Worm (Caenorhabditis elegans) whole organism, young adult: ENCODE data around the gene srh-214.

Source experiments
- B0261.1 ChIP-seq: sonication (generic microtip); optimal IDR thresholded peaks from 2 replicates; lab custom pipeline; 2016; ENCODE audit warnings: mild to moderate bottlenecking, missing genetic modification characterization, moderate library complexity, missing compliant biosample characterization
- B0336.3 ChIP-seq: fragments of 200-800 bp; sonication (Bioruptor generic); IDR thresholded peaks from 2 replicates; pipeline ENCODE4 v1.3.6; 2022; ENCODE audit warnings: missing genetic modification characterization, missing compliant biosample characterization
- F23B12.7 ChIP-seq: sonication (generic microtip); optimal IDR thresholded peaks from 2 replicates; lab custom pipeline; 2017; ENCODE audit warnings: missing genetic modification characterization, mild to moderate bottlenecking, missing compliant biosample characterization, antibody characterized with exemption, moderate library complexity; ENCODE audit not compliant: insufficient read depth
- F33H1.4 ChIP-seq: fragments of 200-800 bp; sonication (Bioruptor generic); IDR thresholded peaks from 2 replicates; pipeline ENCODE4 v1.3.6; 2022; ENCODE audit warnings: missing genetic modification reagents, missing genetic modification characterization, missing compliant biosample characterization
- F39B2.1 ChIP-seq: fragments of 200-800 bp; sonication (Bioruptor generic); IDR thresholded peaks from 2 replicates; pipeline ENCODE4 v1.3.6; 2022; ENCODE audit warnings: missing genetic modification reagents, missing genetic modification characterization, missing compliant biosample characterization
- F49E8.2 ChIP-seq: sonication (generic microtip); optimal IDR thresholded peaks from 3 replicates; lab custom pipeline; 2017; ENCODE audit warnings: missing genetic modification characterization, mild to moderate bottlenecking, missing compliant biosample characterization, antibody characterized with exemption, moderate library complexity; ENCODE audit not compliant: insufficient read depth
- K12H6.12 ChIP-seq: fragments of 200-800 bp; sonication (Bioruptor generic); optimal IDR thresholded peaks from 2 replicates; lab custom pipeline; 2018; ENCODE audit warnings: mild to moderate bottlenecking, missing genetic modification characterization, missing compliant biosample characterization
- T26A5.8 ChIP-seq: sonication (generic microtip); optimal IDR thresholded peaks from 2 replicates; lab custom pipeline; 2016; ENCODE audit warnings: missing genetic modification characterization, missing compliant biosample characterization
- Y53F4B.3 ChIP-seq: fragments of 200-800 bp; sonication (Bioruptor generic); IDR thresholded peaks from 2 replicates; pipeline ENCODE4 v1.3.6; 2022; ENCODE audit warnings: missing genetic modification reagents, missing genetic modification characterization, missing compliant biosample characterization
- Y56A3A.18 ChIP-seq: fragments of 200-800 bp; sonication (Bioruptor generic); IDR thresholded peaks from 2 replicates; pipeline ENCODE4 v1.3.6; 2022; ENCODE audit warnings: missing genetic modification reagents, missing genetic modification characterization, missing compliant biosample characterization
- Y79H2A.3 ChIP-seq: fragments of 200-800 bp; sonication (Bioruptor generic); conservative IDR thresholded peaks from 2 replicates; pipeline ENCODE4 v1.3.6; 2022; ENCODE audit warnings: missing genetic modification reagents, missing genetic modification characterization, missing compliant biosample characterization
- Y95B8A.8 ChIP-seq: fragments of 200-800 bp; sonication (Bioruptor generic); IDR thresholded peaks from 2 replicates; pipeline ENCODE4 v1.3.6; 2022; ENCODE audit warnings: missing genetic modification reagents, missing genetic modification characterization, missing compliant biosample characterization
- ZK185.1 ChIP-seq: sonication (generic microtip); optimal IDR thresholded peaks from 2 replicates; lab custom pipeline; 2016; ENCODE audit warnings: mild to moderate bottlenecking, missing genetic modification characterization, missing compliant biosample characterization; ENCODE audit not compliant: poor library complexity, severe bottlenecking
- ama-1 ChIP-seq, 3 experiments: fragments of 150-350 bp in 1 of 3; sonication (generic microtip) in 2 of 3; optimal IDR thresholded peaks; 2 replicates each; lab custom pipeline; 2014 to 2018; ENCODE audit warnings: missing biosample characterization in 2 of 3, missing genetic modification characterization in 2 of 3, missing genetic modification reagents in 2 of 3
- attf-5 ChIP-seq: fragments of 200-800 bp; sonication (Bioruptor generic); optimal IDR thresholded peaks from 2 replicates; lab custom pipeline; 2018; ENCODE audit warnings: mild to moderate bottlenecking, missing genetic modification characterization, missing compliant biosample characterization
- attf-6 ChIP-seq: fragments of 200-800 bp; sonication (Bioruptor generic); IDR thresholded peaks from 2 replicates; pipeline ENCODE4 v1.3.6; 2022; ENCODE audit warnings: missing genetic modification reagents, missing genetic modification characterization, missing compliant biosample characterization
- cebp-1 ChIP-seq, 2 experiments: fragments of 200-800 bp in 1 of 2; sonication (Bioruptor generic) in 1 of 2; sonication (generic microtip) in 1 of 2; IDR thresholded peaks in 1 of 2; optimal IDR thresholded peaks in 1 of 2; 2 replicates each; pipeline versions ENCODE4 v1.3.6 to Lab custom; 2017 to 2022; ENCODE audit warnings: missing compliant biosample characterization in 2 of 2, missing genetic modification characterization in 2 of 2, mild to moderate bottlenecking in 1 of 2, missing genetic modification reagents in 1 of 2, moderate library complexity in 1 of 2
- ceh-58 ChIP-seq: fragments of 200-800 bp; sonication (Bioruptor generic); IDR thresholded peaks from 2 replicates; pipeline ENCODE4 v1.3.6; 2022; ENCODE audit warnings: missing genetic modification characterization, missing compliant biosample characterization
- ceh-79 ChIP-seq: sonication (generic microtip); optimal IDR thresholded peaks from 2 replicates; lab custom pipeline; 2017; ENCODE audit warnings: mild to moderate bottlenecking, missing genetic modification characterization, missing compliant biosample characterization
- dox-1 ChIP-seq: fragments of 200-800 bp; sonication (Bioruptor generic); IDR thresholded peaks from 2 replicates; pipeline ENCODE4 v1.3.6; 2022; ENCODE audit warnings: missing genetic modification reagents, missing genetic modification characterization, missing compliant biosample characterization
- egl-44 ChIP-seq: fragments of 200-800 bp; sonication (Bioruptor generic); IDR thresholded peaks from 2 replicates; pipeline ENCODE4 v1.3.6; 2022; ENCODE audit warnings: missing genetic modification reagents, missing genetic modification characterization, missing compliant biosample characterization
- fkh-3 ChIP-seq: sonication (generic microtip); optimal IDR thresholded peaks from 2 replicates; lab custom pipeline; 2016; ENCODE audit warnings: mild to moderate bottlenecking, missing genetic modification characterization, missing compliant biosample characterization
- gei-17 ChIP-seq: fragments of 200-800 bp; sonication (Bioruptor generic); optimal IDR thresholded peaks from 2 replicates; lab custom pipeline; 2018; ENCODE audit warnings: mild to moderate bottlenecking, missing genetic modification characterization, missing compliant biosample characterization
- him-1 ChIP-seq: sonication (generic microtip); optimal IDR thresholded peaks from 2 replicates; lab custom pipeline; 2016; ENCODE audit warnings: missing genotype, missing genetic modification reagents, missing genetic modification characterization, missing compliant biosample characterization
- hmg-1.2 ChIP-seq: fragments of 200-800 bp; sonication (Bioruptor generic); IDR thresholded peaks from 2 replicates; pipeline ENCODE4 v1.3.6; 2022; ENCODE audit warnings: missing genetic modification reagents, missing genetic modification characterization, missing compliant biosample characterization
- hrde-1 ChIP-seq: sonication (generic microtip); optimal IDR thresholded peaks from 2 replicates; lab custom pipeline; 2016; ENCODE audit warnings: missing genetic modification characterization, mild to moderate bottlenecking, missing compliant biosample characterization, moderate library complexity, missing genotype, missing genetic modification reagents, borderline replicate concordance
- let-607 ChIP-seq, 2 experiments: fragments of 200-800 bp in 1 of 2; sonication (Bioruptor generic) in 1 of 2; sonication (generic microtip) in 1 of 2; optimal IDR thresholded peaks; 2 replicates each; lab custom pipeline; 2016 to 2018; ENCODE audit warnings: mild to moderate bottlenecking in 2 of 2, missing compliant biosample characterization in 2 of 2, missing genetic modification characterization in 2 of 2, moderate library complexity in 2 of 2, missing genotype in 1 of 2
- lin-35 ChIP-seq, 3 experiments: fragments of 150-350 bp in 2 of 3; sonication (generic microtip) in 1 of 3; optimal IDR thresholded peaks; 2 replicates each; lab custom pipeline; 2014 to 2018; ENCODE audit warnings: missing biosample characterization in 3 of 3, missing genetic modification characterization in 3 of 3, missing genetic modification reagents in 3 of 3
- madf-10 ChIP-seq: sonication (generic microtip); optimal IDR thresholded peaks from 2 replicates; lab custom pipeline; 2016; ENCODE audit warnings: mild to moderate bottlenecking, missing genetic modification characterization, missing compliant biosample characterization
- madf-3 ChIP-seq: fragments of 200-800 bp; sonication (Bioruptor generic); IDR thresholded peaks from 2 replicates; pipeline ENCODE4 v1.3.6; 2022; ENCODE audit warnings: missing genetic modification reagents, missing genetic modification characterization, missing compliant biosample characterization
- mcd-1 ChIP-seq: fragments of 200-800 bp; sonication (Bioruptor generic); IDR thresholded peaks from 2 replicates; pipeline ENCODE4 v1.3.6; 2022; ENCODE audit warnings: missing genetic modification reagents, missing genetic modification characterization, missing compliant biosample characterization
- mel-28 ChIP-seq: sonication (generic microtip); optimal IDR thresholded peaks from 2 replicates; lab custom pipeline; 2016; ENCODE audit warnings: borderline replicate concordance, mild to moderate bottlenecking, missing genetic modification characterization, missing compliant biosample characterization
- mes-4 ChIP-seq: sonication (generic microtip); optimal IDR thresholded peaks from 2 replicates; lab custom pipeline; 2016; ENCODE audit warnings: missing genotype, missing genetic modification characterization, missing compliant biosample characterization
- nfya-2 ChIP-seq: fragments of 200-800 bp; sonication (Bioruptor generic); IDR thresholded peaks from 2 replicates; pipeline ENCODE4 v1.3.6; 2022; ENCODE audit warnings: missing genetic modification reagents, missing genetic modification characterization, missing compliant biosample characterization
- nhr-179 ChIP-seq: sonication (generic microtip); optimal IDR thresholded peaks from 2 replicates; lab custom pipeline; 2016; ENCODE audit warnings: mild to moderate bottlenecking, missing genetic modification characterization, missing compliant biosample characterization
- nhr-90 ChIP-seq: sonication (generic microtip); optimal IDR thresholded peaks from 2 replicates; lab custom pipeline; 2016; ENCODE audit warnings: missing genotype, mild to moderate bottlenecking, missing genetic modification characterization, missing compliant biosample characterization
- pbrm-1 ChIP-seq: fragments of 200-800 bp; sonication (Bioruptor generic); IDR thresholded peaks from 2 replicates; pipeline ENCODE4 v1.3.6; 2022; ENCODE audit warnings: missing genetic modification reagents, missing genetic modification characterization, missing compliant biosample characterization
- pha-4 ChIP-seq: fragments of 150-350 bp; sonication (generic microtip); optimal IDR thresholded peaks from 2 replicates; lab custom pipeline; 2014; ENCODE audit warnings: missing biosample characterization, missing genetic modification reagents, missing genetic modification characterization
- repo-1 ChIP-seq: sonication (generic microtip); optimal IDR thresholded peaks from 2 replicates; lab custom pipeline; 2017; ENCODE audit warnings: mild to moderate bottlenecking, missing genetic modification characterization, missing compliant biosample characterization
- snpc-1.3 ChIP-seq: sonication (generic microtip); optimal IDR thresholded peaks from 2 replicates; lab custom pipeline; 2017; ENCODE audit warnings: missing genetic modification characterization, mild to moderate bottlenecking, missing compliant biosample characterization, antibody characterized with exemption, moderate library complexity, missing genotype, missing genetic modification reagents; ENCODE audit not compliant: insufficient read depth
- snpc-3.4 ChIP-seq: sonication (generic microtip); optimal IDR thresholded peaks from 2 replicates; lab custom pipeline; 2017; ENCODE audit warnings: missing genetic modification characterization, mild to moderate bottlenecking, missing compliant biosample characterization, antibody characterized with exemption, moderate library complexity, missing genotype, missing genetic modification reagents
- tbx-9 ChIP-seq: sonication (generic microtip); optimal IDR thresholded peaks from 2 replicates; lab custom pipeline; 2016; ENCODE audit warnings: borderline replicate concordance, missing genetic modification characterization, inconsistent platforms, missing compliant biosample characterization
- ztf-25 ChIP-seq: fragments of 200-800 bp; sonication (Bioruptor generic); IDR thresholded peaks from 2 replicates; pipeline ENCODE4 v1.3.6; 2022; ENCODE audit warnings: missing genetic modification reagents, missing genetic modification characterization, missing compliant biosample characterization

Gene srh-214

DNA sequence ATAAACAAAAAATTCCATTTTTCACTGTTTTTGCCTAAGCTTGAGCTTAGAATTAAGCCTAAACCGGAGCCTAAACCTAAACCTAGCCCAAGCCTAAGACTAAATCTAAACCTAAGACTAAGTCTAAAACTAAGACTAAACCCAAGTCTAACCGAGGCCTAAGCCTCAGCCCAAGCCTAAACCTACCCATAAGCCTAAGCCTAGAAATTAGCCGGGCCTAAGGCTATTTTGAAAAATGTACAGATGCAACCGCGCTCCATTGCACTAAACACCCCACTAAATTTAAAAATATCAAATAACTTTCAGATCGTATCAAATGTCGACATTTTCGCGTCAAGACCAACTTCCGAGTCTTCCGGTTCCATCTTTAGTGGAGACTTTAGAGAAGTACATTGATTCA, 14.3 kb downstream of the srh-214 start, which contains the start of gene T20B3.1:
TSS of gene T20B3.1 (plus strand) at position 301 of the 400 bp plus-strand sequence.
- TF ChIP-seq madf-3 (GFP tag; lab: Robert Waterston, UW), result no peak
- no peak for TF ChIP-seq T26A5.8 (tag; lab: Kevin White, UChicago)
- TF ChIP-seq egl-44 (GFP tag; lab: Robert Waterston, UW), result no peak
- TF ChIP-seq snpc-1.3 (tag; lab: Kevin White, UChicago), result no peak
- no peak for TF ChIP-seq gei-17 (GFP tag; lab: Kevin White, UChicago)
- no peak for TF ChIP-seq tbx-9 (tag; lab: Kevin White, UChicago)
- no peak for TF ChIP-seq nfya-2 (GFP tag; lab: Robert Waterston, UW)
- TF ChIP-seq mcd-1 (GFP tag; lab: Robert Waterston, UW), result no peak
- no peak for TF ChIP-seq madf-10 (tag; lab: Kevin White, UChicago)
- no peak for TF ChIP-seq cebp-1 (GFP tag; IDR thresholded peaks at IDR 0.05; lab: Robert Waterston, UW)
- no peak for TF ChIP-seq cebp-1 (tag; optimal IDR thresholded peaks at IDR 0.05; lab: Kevin White, UChicago)
- TF ChIP-seq Y53F4B.3 (GFP tag; lab: Robert Waterston, UW), result no peak
- TF ChIP-seq F33H1.4, result no peak

DNA sequence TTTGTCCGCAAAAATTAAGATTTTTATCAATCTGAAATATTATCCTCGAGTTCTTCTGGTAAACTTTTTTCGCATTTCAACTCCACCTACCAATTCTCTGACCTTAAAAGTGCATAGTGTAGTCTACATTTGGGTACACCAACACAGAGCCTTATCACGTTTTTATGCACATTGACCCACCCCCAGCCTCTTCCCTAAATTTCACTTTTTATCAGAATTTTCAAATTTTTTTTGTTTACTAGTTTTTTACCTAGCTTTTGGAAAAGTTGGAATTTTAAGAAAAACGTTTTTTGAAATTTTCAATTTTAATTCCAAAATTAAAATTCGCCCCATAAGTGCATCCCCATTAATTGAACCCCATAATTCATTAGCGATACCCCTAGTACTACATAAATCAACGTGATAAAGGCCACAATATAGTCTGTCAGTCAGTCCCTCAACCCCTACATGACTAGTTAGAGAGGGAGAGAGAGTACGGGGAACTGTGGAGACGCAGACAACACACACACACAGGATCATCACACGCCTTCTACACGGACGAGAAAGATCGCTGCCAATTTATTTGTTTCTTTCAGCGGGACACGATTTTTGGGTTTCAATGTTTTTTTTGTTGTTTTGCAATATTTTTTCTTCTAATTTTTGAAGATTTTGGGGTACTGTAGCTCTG, 14.9 kb downstream of the srh-214 start:
- TF ChIP-seq ZK185.1, result no peak
- TF ChIP-seq snpc-3.4 (tag; lab: Kevin White, UChicago), result no peak
- no peak for TF ChIP-seq repo-1 (tag; lab: Kevin White, UChicago)
- TF ChIP-seq pha-4 (tag; lab: Kevin White, UChicago), result no peak
- no peak for TF ChIP-seq ceh-79 (tag; lab: Kevin White, UChicago)
- no peak for TF ChIP-seq F49E8.2 (tag; lab: Kevin White, UChicago)
- TF ChIP-seq attf-5 (GFP tag; lab: Kevin White, UChicago), result no peak
- TF ChIP-seq ama-1 (optimal IDR thresholded peaks at IDR 0.05; lab: Kevin White, UChicago), result no peak
- peak in 1 of 2 experiments; percentile 40 for TF ChIP-seq ama-1 (GFP tag; optimal IDR thresholded peaks at IDR 0.05; lab: Kevin White, UChicago)
- TF ChIP-seq mes-4 (tag; lab: Kevin White, UChicago), result no peak
- TF ChIP-seq dox-1 (GFP tag; lab: Robert Waterston, UW), result no peak
- TF ChIP-seq B0336.3, result peak; percentile 41; the same call in 1 of the 2 replicates
- no peak for TF ChIP-seq him-1
- no peak for TF ChIP-seq B0261.1 (tag; lab: Kevin White, UChicago)
- no peak for TF ChIP-seq nhr-179 (tag; lab: Kevin White, UChicago)
- TF ChIP-seq F23B12.7 (tag; lab: Kevin White, UChicago), result no peak
- no peak for TF ChIP-seq pbrm-1 (GFP tag; lab: Robert Waterston, UW)
- no peak for TF ChIP-seq ceh-58 (GFP tag; lab: Robert Waterston, UW)
- no peak for TF ChIP-seq cebp-1 (GFP tag; IDR thresholded peaks at IDR 0.05; lab: Robert Waterston, UW)
- TF ChIP-seq cebp-1 (tag; optimal IDR thresholded peaks at IDR 0.05; lab: Kevin White, UChicago), result peak; percentile 22
- TF ChIP-seq K12H6.12 (tag; lab: Kevin White, UChicago), result no peak
- no peak for TF ChIP-seq let-607 (tag; optimal IDR thresholded peaks at IDR 0.05; lab: Kevin White, UChicago)
- TF ChIP-seq snpc-1.3 (tag; lab: Kevin White, UChicago), result no peak
- peak; percentile 18 for TF ChIP-seq hrde-1 (tag; lab: Kevin White, UChicago)
- no peak for TF ChIP-seq Y53F4B.3 (GFP tag; lab: Robert Waterston, UW)
- TF ChIP-seq hmg-1.2 (GFP tag; lab: Robert Waterston, UW), result peak; percentile 90
- no peak for TF ChIP-seq Y56A3A.18 (GFP tag; lab: Robert Waterston, UW)
- no peak for TF ChIP-seq F39B2.1 (GFP tag; lab: Robert Waterston, UW)
- TF ChIP-seq nhr-90 (tag; lab: Kevin White, UChicago), result no peak
- TF ChIP-seq Y95B8A.8, result 0 out of 2 replicates have a peak, but pooled peaks have one; percentile 34
- TF ChIP-seq attf-6, result no peak
- TF ChIP-seq mel-28 (tag; lab: Kevin White, UChicago), result no peak
- no peak for TF ChIP-seq Y79H2A.3 (GFP tag; lab: Robert Waterston, UW)
- TF ChIP-seq lin-35 (GFP tag; optimal IDR thresholded peaks at IDR 0.05; lab: Kevin White, UChicago), result no peak
- TF ChIP-seq ztf-25 (GFP tag; lab: Robert Waterston, UW), result no peak
- TF ChIP-seq fkh-3 (tag; lab: Kevin White, UChicago), result no peak
- TF ChIP-seq mcd-1 (GFP tag; lab: Robert Waterston, UW), result 0 out of 2 replicates have a peak, but pooled peaks have one; percentile 17
